Worm (Caenorhabditis elegans) whole organism, L4 larva: Measurements from ENCODE around the gene acs-19.

Experiments
- F10B5.3 ChIP-seq: sonication (generic microtip); optimal IDR thresholded peaks from 2 replicates; lab custom pipeline; 2016; ENCODE audit warnings: mild to moderate bottlenecking, missing genetic modification characterization, missing compliant biosample characterization
- F44E2.7 ChIP-seq: fragments of 200-800 bp; sonication (Bioruptor generic); IDR thresholded peaks from 2 replicates; pipeline ENCODE4 v2.1.2; 2022; ENCODE audit warnings: missing genetic modification characterization, missing compliant biosample characterization
- F49E8.2 ChIP-seq: sonication (generic microtip); optimal IDR thresholded peaks from 2 replicates; lab custom pipeline; 2016; ENCODE audit warnings: missing compliant biosample characterization, mild to moderate bottlenecking, missing genetic modification characterization, borderline replicate concordance
- T20F7.1 ChIP-seq: fragments of 200-800 bp; sonication (Bioruptor generic); optimal IDR thresholded peaks from 2 replicates; lab custom pipeline; 2018; ENCODE audit warnings: mild to moderate bottlenecking, missing genetic modification characterization, missing compliant biosample characterization
- T26A8.4 ChIP-seq: fragments of 200-800 bp; sonication (Bioruptor generic); IDR thresholded peaks from 2 replicates; pipeline ENCODE4 v1.3.6; 2022; ENCODE audit warnings: missing genetic modification characterization, missing compliant biosample characterization
- Y105C5A.15 ChIP-seq: fragments of 200-800 bp; sonication (Bioruptor generic); IDR thresholded peaks from 2 replicates; pipeline ENCODE4 v1.3.6; 2022; ENCODE audit warnings: missing genetic modification characterization, missing compliant biosample characterization
- Y75B8A.6 ChIP-seq: fragments of 200-800 bp; sonication (Bioruptor generic); IDR thresholded peaks from 2 replicates; pipeline ENCODE4 v1.3.6; 2022; ENCODE audit warnings: missing genetic modification reagents, missing genetic modification characterization, missing compliant biosample characterization
- aly-2 ChIP-seq: sonication (generic microtip); optimal IDR thresholded peaks from 2 replicates; lab custom pipeline; 2018; ENCODE audit warnings: missing biosample characterization, missing genetic modification characterization
- ama-1 ChIP-seq: fragments of 150-350 bp; optimal IDR thresholded peaks from 2 replicates; lab custom pipeline; 2014; ENCODE audit warnings: inconsistent platforms, mixed read lengths
- arid-1 ChIP-seq: fragments of 200-800 bp; sonication (Bioruptor generic); conservative IDR thresholded peaks from 2 replicates; pipeline ENCODE4 v1.3.6; 2022; ENCODE audit warnings: missing genetic modification reagents, missing genetic modification characterization, missing compliant biosample characterization
- ceh-20 ChIP-seq: fragments of 200-800 bp; sonication (Bioruptor generic); IDR thresholded peaks from 2 replicates; pipeline ENCODE4 v1.3.6; 2022; ENCODE audit warnings: missing genetic modification reagents, missing genetic modification characterization, missing compliant biosample characterization
- ctbp-1 ChIP-seq: fragments of 200-800 bp; sonication (Bioruptor generic); IDR thresholded peaks from 2 replicates; pipeline ENCODE4 v1.3.6; 2022; ENCODE audit warnings: missing genetic modification reagents, missing genetic modification characterization, missing compliant biosample characterization
- daf-8 ChIP-seq: fragments of 200-800 bp; sonication (Bioruptor generic); IDR thresholded peaks from 2 replicates; pipeline ENCODE4 v1.3.6; 2022; ENCODE audit warnings: missing genetic modification characterization, missing compliant biosample characterization
- dmd-6 ChIP-seq: fragments of 200-800 bp; sonication (Bioruptor generic); IDR thresholded peaks from 2 replicates; pipeline ENCODE4 v1.3.6; 2022; ENCODE audit warnings: missing genetic modification reagents, missing genetic modification characterization, missing compliant biosample characterization
- dmd-9 ChIP-seq: fragments of 200-800 bp; sonication (Bioruptor generic); IDR thresholded peaks from 2 replicates; pipeline ENCODE4 v1.3.6; 2022; ENCODE audit warnings: missing genetic modification reagents, missing genetic modification characterization, missing compliant biosample characterization
- duxl-1 ChIP-seq: sonication (generic microtip); optimal IDR thresholded peaks from 2 replicates; lab custom pipeline; 2016; ENCODE audit warnings: mild to moderate bottlenecking, missing genetic modification characterization, moderate library complexity, missing compliant biosample characterization; ENCODE audit not compliant: poor library complexity
- dve-1 ChIP-seq: sonication (generic microtip); optimal IDR thresholded peaks from 2 replicates; lab custom pipeline; 2017; ENCODE audit warnings: antibody characterized with exemption, mild to moderate bottlenecking, missing genetic modification characterization, missing compliant biosample characterization; ENCODE audit not compliant: insufficient read depth
- egl-43 ChIP-seq: fragments of 200-800 bp; sonication (Bioruptor generic); IDR thresholded peaks from 2 replicates; pipeline ENCODE4 v1.3.6; 2022; ENCODE audit warnings: missing genetic modification reagents, missing genetic modification characterization, missing compliant biosample characterization
- fkh-10 ChIP-seq: fragments of 150-350 bp; optimal IDR thresholded peaks from 2 replicates; lab custom pipeline; 2014; ENCODE audit warnings: missing biosample characterization, missing genetic modification reagents, missing genetic modification characterization
- gei-8 ChIP-seq: fragments of 200-800 bp; sonication (Bioruptor generic); optimal IDR thresholded peaks from 2 replicates; lab custom pipeline; 2018; ENCODE audit warnings: mild to moderate bottlenecking, missing genetic modification characterization, missing compliant biosample characterization
- hlh-11 ChIP-seq: fragments of 200-800 bp; sonication (Bioruptor generic); optimal IDR thresholded peaks from 2 replicates; lab custom pipeline; 2018; ENCODE audit warnings: mild to moderate bottlenecking, missing genetic modification characterization, missing compliant biosample characterization
- lim-7 ChIP-seq: fragments of 200-800 bp; sonication (Bioruptor generic); IDR thresholded peaks from 2 replicates; pipeline ENCODE4 v1.3.6; 2022; ENCODE audit warnings: missing genetic modification characterization, missing compliant biosample characterization
- lin-1 ChIP-seq: fragments of 200-800 bp; sonication (Bioruptor generic); IDR thresholded peaks from 2 replicates; pipeline ENCODE4 v1.3.6; 2022; ENCODE audit warnings: missing genetic modification reagents, missing genetic modification characterization, missing compliant biosample characterization
- lin-15B ChIP-seq: fragments of 150-350 bp; sonication (generic microtip); optimal IDR thresholded peaks from 3 replicates; lab custom pipeline; 2014; ENCODE audit warnings: missing biosample characterization, missing genetic modification characterization
- lin-29 ChIP-seq: fragments of 200-800 bp; sonication (Bioruptor generic); IDR thresholded peaks from 2 replicates; pipeline ENCODE4 v1.3.6; 2022; ENCODE audit warnings: missing genetic modification reagents, missing genetic modification characterization, missing compliant biosample characterization
- lin-38 ChIP-seq: fragments of 200-800 bp; sonication (Bioruptor generic); IDR thresholded peaks from 2 replicates; pipeline ENCODE4 v1.3.6; 2022; ENCODE audit warnings: missing genetic modification reagents, missing genetic modification characterization, missing compliant biosample characterization
- lsy-2 ChIP-seq, 2 experiments: fragments of 150-350 bp in 1 of 2; sonication (generic microtip) in 1 of 2; optimal IDR thresholded peaks; 2 replicates each; lab custom pipeline; 2014 to 2017; ENCODE audit warnings: missing biosample characterization in 2 of 2, missing genetic modification characterization in 2 of 2
- madf-5 ChIP-seq, 2 experiments: fragments of 200-800 bp; sonication (Bioruptor generic); IDR thresholded peaks; 2 replicates each; pipeline ENCODE4 v1.3.6; 2022; ENCODE audit warnings: missing compliant biosample characterization in 2 of 2, missing genetic modification characterization in 2 of 2
- madf-9 ChIP-seq: fragments of 200-800 bp; sonication (Bioruptor generic); conservative IDR thresholded peaks from 2 replicates; pipeline ENCODE4 v1.3.6; 2022; ENCODE audit warnings: missing genetic modification reagents, missing genetic modification characterization, missing compliant biosample characterization
- mdl-1 ChIP-seq, 2 experiments: fragments of 150-350 bp in 1 of 2; sonication (generic microtip) in 1 of 2; optimal IDR thresholded peaks; 2 replicates each; lab custom pipeline; 2014 to 2017; ENCODE audit warnings: missing biosample characterization in 2 of 2, missing genetic modification characterization in 2 of 2
- nhr-102 ChIP-seq: sonication (generic microtip); optimal IDR thresholded peaks from 2 replicates; lab custom pipeline; 2016; ENCODE audit warnings: mild to moderate bottlenecking, missing genetic modification characterization, moderate library complexity, missing compliant biosample characterization
- nhr-25 ChIP-seq: sonication (generic microtip); optimal IDR thresholded peaks from 2 replicates; lab custom pipeline; 2017; ENCODE audit warnings: missing genetic modification characterization, mild to moderate bottlenecking, missing compliant biosample characterization, antibody characterized with exemption, moderate library complexity, borderline replicate concordance; ENCODE audit not compliant: insufficient read depth
- nhr-42 ChIP-seq: fragments of 200-800 bp; sonication (Bioruptor generic); IDR thresholded peaks from 2 replicates; pipeline ENCODE4 v1.3.6; 2022; ENCODE audit warnings: missing genetic modification characterization, missing compliant biosample characterization
- pha-4 ChIP-seq, 2 experiments: fragments of 150-350 bp in 1 of 2; fragments of 200-800 bp in 1 of 2; sonication (Bioruptor generic) in 1 of 2; IDR thresholded peaks in 1 of 2; optimal IDR thresholded peaks in 1 of 2; 2 replicates each; pipeline versions ENCODE4 v1.3.6 to Lab custom; 2014 to 2022; ENCODE audit warnings: missing genetic modification characterization in 2 of 2, missing genetic modification reagents in 2 of 2, missing biosample characterization in 1 of 2, missing compliant biosample characterization in 1 of 2
- pqm-1 ChIP-seq: sonication (generic microtip); optimal IDR thresholded peaks from 2 replicates; lab custom pipeline; 2017; ENCODE audit warnings: missing biosample characterization, missing genetic modification characterization
- rbr-2 ChIP-seq: sonication (generic microtip); optimal IDR thresholded peaks from 2 replicates; lab custom pipeline; 2016; ENCODE audit warnings: missing genotype, missing genetic modification characterization, missing compliant biosample characterization
- saeg-2 ChIP-seq: fragments of 200-800 bp; sonication (Bioruptor generic); IDR thresholded peaks from 2 replicates; pipeline ENCODE4 v1.3.6; 2022; ENCODE audit warnings: missing genetic modification reagents, missing genetic modification characterization, missing compliant biosample characterization
- set-16 ChIP-seq: fragments of 200-800 bp; sonication (Bioruptor generic); IDR thresholded peaks from 2 replicates; pipeline ENCODE4 v1.3.6; 2022; ENCODE audit warnings: missing genetic modification reagents, missing genetic modification characterization, missing compliant biosample characterization
- spr-3 ChIP-seq: fragments of 200-800 bp; sonication (Bioruptor generic); optimal IDR thresholded peaks from 2 replicates; lab custom pipeline; 2018; ENCODE audit warnings: mild to moderate bottlenecking, missing genetic modification characterization, missing compliant biosample characterization
- tra-1 ChIP-seq: fragments of 200-800 bp; sonication (Bioruptor generic); IDR thresholded peaks from 2 replicates; pipeline ENCODE4 v1.3.6; 2022; ENCODE audit warnings: missing genetic modification reagents, missing genetic modification characterization, missing compliant biosample characterization
- unc-130 ChIP-seq: sonication (generic microtip); optimal IDR thresholded peaks from 2 replicates; lab custom pipeline; 2016; ENCODE audit warnings: missing genetic modification reagents, missing genetic modification characterization, missing compliant biosample characterization
- unc-62 ChIP-seq, 3 experiments: fragments of 150-350 bp in 1 of 3; sonication (generic microtip); optimal IDR thresholded peaks in 2 of 3; peaks in 1 of 3; 1 replicate in 1 of 3; 2 replicates in 2 of 3; lab custom pipeline; 2014 to 2017; ENCODE audit warnings: missing biosample characterization in 3 of 3, missing genetic modification characterization in 3 of 3, missing genetic modification reagents in 3 of 3, missing genotype in 1 of 3
- zfp-3 ChIP-seq: fragments of 200-800 bp; sonication (Bioruptor generic); conservative IDR thresholded peaks from 2 replicates; pipeline ENCODE4 v1.3.6; 2022; ENCODE audit warnings: missing genetic modification reagents, missing genetic modification characterization, missing compliant biosample characterization

acs-19 gene

ce11 chrIII:3867937-3868929 lies 3.9 kb downstream of the acs-19 start (continued):
- TF ChIP-seq dmd-9 (no peak), tra-1 (no peak), zfp-3 (GFP tag; lab: Robert Waterston, UW) (no peak), lim-7 (peak; percentile 15; the same call in 1 of the 2 replicates), nhr-102 (tag; lab: Kevin White, UChicago) (no peak), rbr-2 (tag; lab: Kevin White, UChicago) (no peak), fkh-10 (GFP tag; lab: Kevin White, UChicago) (no peak), dmd-6 (GFP tag; lab: Robert Waterston, UW) (no peak), lin-15B (tag; lab: Kevin White, UChicago) (no peak)

DNA sequence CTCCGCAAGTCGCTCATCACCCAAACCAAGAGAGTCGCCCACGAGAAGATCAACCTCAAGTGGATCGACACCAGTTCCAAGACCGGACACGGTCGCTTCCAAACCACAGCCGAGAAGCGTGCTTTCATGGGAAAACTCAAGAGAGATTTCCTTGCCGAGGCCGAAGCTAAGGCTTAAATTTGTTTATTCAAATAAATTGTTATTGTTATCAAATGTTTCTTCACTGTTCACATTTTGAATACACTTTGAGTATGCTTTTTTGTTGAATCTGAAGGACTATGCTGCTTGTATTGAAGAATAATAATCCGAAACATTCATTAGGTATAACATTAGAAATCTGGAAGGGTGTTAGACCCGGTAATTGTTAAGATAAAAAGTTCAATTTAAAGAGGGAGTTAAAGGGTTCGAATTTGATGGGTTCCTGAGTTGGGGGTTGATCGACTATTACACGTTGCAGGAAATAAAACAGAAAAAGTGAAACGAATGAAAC lies 5.0 kb downstream of the acs-19 start:
- TF ChIP-seq lin-15B (tag; lab: Kevin White, UChicago): no peak
- peak in 1 of 2 experiments; percentile 1 for TF ChIP-seq mdl-1 (tag; optimal IDR thresholded peaks at IDR 0.05; lab: Kevin White, UChicago)
- peak; percentile 64 for TF ChIP-seq lim-7
- peak; percentile 59 for TF ChIP-seq pha-4 (GFP tag; IDR thresholded peaks at IDR 0.05; lab: Robert Waterston, UW)
- no peak for TF ChIP-seq pha-4 (tag; optimal IDR thresholded peaks at IDR 0.05; lab: Kevin White, UChicago)
- TF ChIP-seq madf-5 (GFP tag; IDR thresholded peaks at IDR 0.05; lab: Robert Waterston, UW): peak in 1 of 2 experiments; percentile 82; a peak in 1 of 4 replicates
- TF ChIP-seq set-16 (GFP tag; lab: Robert Waterston, UW): peak; percentile 44
- TF ChIP-seq arid-1 (GFP tag; lab: Robert Waterston, UW): peak; percentile 66; the same call in 1 of the 2 replicates
- TF ChIP-seq dve-1: peak; percentile 49
- TF ChIP-seq lsy-2 (tag; optimal IDR thresholded peaks at IDR 0.05; lab: Kevin White, UChicago): peak; percentile 53 to 54
- peak; percentile 86 for TF ChIP-seq aly-2
- TF ChIP-seq daf-8 (GFP tag; lab: Robert Waterston, UW): no peak
- peak; percentile 55; the same call in 1 of the 2 replicates for TF ChIP-seq Y75B8A.6 (GFP tag; lab: Robert Waterston, UW)
- TF ChIP-seq nhr-42 (GFP tag; lab: Robert Waterston, UW): 0 out of 2 replicates have a peak, but pooled peaks have one; percentile 42
- peak; percentile 78 for TF ChIP-seq lin-38
- peak; percentile 59; the same call in 1 of the 2 replicates for TF ChIP-seq T26A8.4 (GFP tag; lab: Robert Waterston, UW)
- no peak for TF ChIP-seq duxl-1 (tag; lab: Kevin White, UChicago)
- TF ChIP-seq gei-8: no peak
- 0 out of 2 replicates have a peak, but pooled peaks have one; percentile 17 for TF ChIP-seq F44E2.7 (GFP tag; lab: Robert Waterston, UW)
- no peak for TF ChIP-seq saeg-2 (GFP tag; lab: Robert Waterston, UW)
- TF ChIP-seq F10B5.3 (tag; lab: Kevin White, UChicago): no peak
- TF ChIP-seq egl-43 (GFP tag; lab: Robert Waterston, UW): peak; percentile 3; the same call in 1 of the 2 replicates
- no peak for TF ChIP-seq ceh-20 (GFP tag; lab: Robert Waterston, UW)
- peak; percentile 96 for TF ChIP-seq F49E8.2
- no peak for TF ChIP-seq unc-62 (GFP tag; optimal IDR thresholded peaks at IDR 0.05 in 1 of 2; lab: Kevin White, UChicago)
- TF ChIP-seq unc-62 (tag; optimal IDR thresholded peaks at IDR 0.05; lab: Kevin White, UChicago): no peak
- TF ChIP-seq ctbp-1 (GFP tag; lab: Robert Waterston, UW): peak; percentile 37; the same call in 1 of the 2 replicates
- peak; percentile 86 for TF ChIP-seq ama-1 (lab: Kevin White, UChicago)
- TF ChIP-seq madf-9 (GFP tag; lab: Robert Waterston, UW): peak; percentile 35; the same call in 1 of the 2 replicates
- TF ChIP-seq hlh-11 (tag; lab: Kevin White, UChicago): no peak
- peak; percentile 27; the same call in 1 of the 2 replicates for TF ChIP-seq Y105C5A.15 (GFP tag; lab: Robert Waterston, UW)
- TF ChIP-seq T20F7.1 (GFP tag; lab: Kevin White, UChicago): peak; percentile 36
- no peak for TF ChIP-seq nhr-25 (tag; lab: Kevin White, UChicago)
- TF ChIP-seq nhr-102 (tag; lab: Kevin White, UChicago): peak; percentile 56
- peak; percentile 87 for TF ChIP-seq unc-130
- TF ChIP-seq lin-29 (GFP tag; lab: Robert Waterston, UW): no peak
- peak; percentile 17 for TF ChIP-seq lin-1 (GFP tag; lab: Robert Waterston, UW)
- TF ChIP-seq pqm-1 (tag; lab: Kevin White, UChicago): no peak
- peak; percentile 54 for TF ChIP-seq spr-3 (GFP tag; lab: Kevin White, UChicago)
- no peak for TF ChIP-seq fkh-10 (GFP tag; lab: Kevin White, UChicago)
